Worm (Caenorhabditis elegans): ENCODE measurements around the gene Y43F8B.19.

DNA sequence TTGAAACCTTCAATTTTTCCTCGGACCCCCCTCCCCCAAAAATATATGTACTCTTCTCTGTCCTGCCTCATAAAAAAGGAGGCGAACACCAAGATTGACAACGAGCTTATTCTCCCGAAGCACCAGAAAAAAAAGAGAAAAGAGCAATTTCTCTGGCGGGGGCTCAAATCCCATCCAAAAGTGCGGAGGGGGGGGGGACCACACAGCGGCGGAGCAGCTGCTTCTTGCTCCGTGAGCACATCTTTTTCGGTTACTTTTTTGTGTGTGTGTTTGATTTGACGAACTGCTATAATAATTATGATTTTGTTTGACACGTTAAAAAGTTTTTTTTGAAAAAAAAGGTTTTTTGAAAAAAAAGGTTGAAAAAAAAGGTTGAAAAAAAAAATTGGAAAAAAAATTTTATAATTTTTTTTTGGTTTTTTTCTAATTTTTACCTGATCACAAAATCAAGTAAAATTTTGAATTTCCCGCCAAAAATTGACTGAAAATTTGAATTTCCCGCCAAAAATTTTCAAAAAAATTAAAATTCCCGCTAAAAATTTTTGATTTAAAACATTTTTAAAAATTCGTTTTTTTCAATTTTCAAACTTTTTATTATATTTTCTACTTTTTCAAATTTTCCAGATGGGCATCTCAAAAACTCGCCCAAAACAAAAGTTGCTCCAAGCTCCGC, 38.1 kb downstream of the Y43F8B.19 start, which contains the start of gene Y43F8B.10:
- no peak for TF ChIP-seq him-1 (tag; optimal IDR thresholded peaks at IDR 0.05)
- no peak for TF ChIP-seq W03F9.2 (tag; optimal IDR thresholded peaks at IDR 0.05)
